Worm (Caenorhabditis elegans): ENCODE measurements around the gene D2096.7.

DNA sequence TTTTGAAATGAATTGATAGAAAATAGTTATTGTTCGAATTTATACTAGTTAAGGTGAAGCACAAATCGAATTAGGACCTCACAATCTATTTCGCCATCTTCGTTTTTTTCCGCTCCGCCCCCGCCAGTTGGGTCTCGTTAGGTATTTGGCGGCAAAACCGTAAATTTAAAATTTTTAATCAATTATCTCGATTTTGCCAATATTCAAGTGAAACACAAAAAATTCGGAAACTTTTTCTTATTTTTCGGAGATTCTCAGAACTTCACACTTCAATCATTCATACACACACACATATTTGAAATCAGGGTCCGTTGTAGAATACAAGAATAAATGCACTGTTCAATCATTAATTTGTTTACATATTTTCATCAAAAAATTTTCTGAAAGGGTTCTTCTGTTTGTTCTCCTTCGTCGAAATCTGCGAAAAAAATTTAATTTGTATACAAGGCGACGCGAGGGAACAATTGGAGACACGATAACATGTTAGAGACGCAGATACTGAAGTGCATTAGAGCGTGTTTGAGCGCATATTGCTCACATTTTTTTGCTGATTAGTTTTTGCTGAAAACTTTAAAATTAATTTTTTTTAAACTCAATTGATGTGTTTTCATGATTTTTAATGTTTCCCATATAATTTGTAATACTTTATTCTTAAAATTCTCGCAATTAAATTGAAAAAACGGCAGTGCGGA is 17.6 kb downstream of the D2096.7 start, which contains the start of gene D2096.5:
- TF ChIP-seq pqm-1 (tag; optimal IDR thresholded peaks at IDR 0.05), result peak; percentile 29
- no peak for TF ChIP-seq nhr-237 (tag; optimal IDR thresholded peaks at IDR 0.05)
- TF ChIP-seq pha-4 (tag; optimal IDR thresholded peaks at IDR 0.05), result no peak
- no peak for TF ChIP-seq tbx-2 (tag; optimal IDR thresholded peaks at IDR 0.05)
